Fruit fly (Drosophila melanogaster): ENCODE results near the gene IP3K2.

Gene IP3K2

dm6 chrX:13337454-13337853, 34.0 kb downstream of the IP3K2 start, which contains the start of gene RpS15Aa (continued):
- TF ChIP-seq E2f1 (GFP tag; IDR thresholded peaks at IDR 0.05) (peak; percentile 59), CG7839 (tag; optimal IDR thresholded peaks at IDR 0.05) (peak; percentile 60), NC2α (GFP tag; optimal IDR thresholded peaks at IDR 0.05) (peak; percentile 45), dimm (GFP tag; IDR thresholded peaks at IDR 0.05) (peak; percentile 56), CG10209 (GFP tag; optimal IDR thresholded peaks at IDR 0.05) (peak; percentile 75), HmgZ (tag; optimal IDR thresholded peaks at IDR 0.05) (peak; percentile 57), Bgb (GFP tag; IDR thresholded peaks at IDR 0.05; ENCODE audit: partially characterized antibody) (peak; percentile 67), CG8944 (GFP tag; optimal IDR thresholded peaks at IDR 0.05) (peak; percentile 58), repo (GFP tag; optimal IDR thresholded peaks at IDR 0.05) (peak; percentile 66), Dll (GFP tag; IDR thresholded peaks at IDR 0.05; ENCODE audit: partially characterized antibody) (no peak), Spps (tag; optimal IDR thresholded peaks at IDR 0.05) (peak; percentile 23), knrl (GFP tag; IDR thresholded peaks at IDR 0.05; ENCODE audit: partially characterized antibody) (peak; percentile 65), Lim3 (GFP tag; IDR thresholded peaks at IDR 0.05) (peak; percentile 38; the same call in 1 of the 2 replicates), Meics (GFP tag; optimal IDR thresholded peaks at IDR 0.05) (peak; percentile 86), sna (GFP tag; IDR thresholded peaks at IDR 0.05; ENCODE audit: partially characterized antibody) (no peak), Trl (optimal IDR thresholded peaks at IDR 0.05) (no peak), Trl (GFP tag; optimal IDR thresholded peaks at IDR 0.05) (peak; percentile 88), CG10431 (GFP tag; optimal IDR thresholded peaks at IDR 0.05) (peak; percentile 81), CG10565 (GFP tag; optimal IDR thresholded peaks at IDR 0.05) (peak; percentile 14), cg (GFP tag; optimal IDR thresholded peaks at IDR 0.05) (no peak), kah (GFP tag; optimal IDR thresholded peaks at IDR 0.05) (peak; percentile 49), CG6854 (GFP tag; optimal IDR thresholded peaks at IDR 0.05) (peak; percentile 76), NK7.1 (GFP tag; optimal IDR thresholded peaks at IDR 0.05) (peak; percentile 60), emc (GFP tag; optimal IDR thresholded peaks at IDR 0.05) (peak; percentile 40), Ssrp (tag; optimal IDR thresholded peaks at IDR 0.05) (peak; percentile 22), Six4 (GFP tag; optimal IDR thresholded peaks at IDR 0.05) (peak; percentile 26), prd (optimal IDR thresholded peaks at IDR 0.05) (no peak), prd (GFP tag; IDR thresholded peaks at IDR 0.05) (peak; percentile 67), z (GFP tag; IDR thresholded peaks at IDR 0.05) (peak; percentile 51; the same call in 1 of the 3 replicates), CG9932 (GFP tag; IDR thresholded peaks at IDR 0.05) (peak; percentile 76), CG1647 (GFP tag; optimal IDR thresholded peaks at IDR 0.05) (peak; percentile 62), Opbp (GFP tag; IDR thresholded peaks at IDR 0.05; ENCODE audit: partially characterized antibody) (peak; percentile 76), trem (tag; optimal IDR thresholded peaks at IDR 0.05) (peak; percentile 55), ttk (GFP tag; IDR thresholded peaks at IDR 0.05) (peak; percentile 78), CG18011 (GFP tag; optimal IDR thresholded peaks at IDR 0.05) (peak; percentile 49), klu (GFP tag; IDR thresholded peaks at IDR 0.05) (no peak), CG3281 (GFP tag; optimal IDR thresholded peaks at IDR 0.05) (peak; percentile 81), CG31388 (GFP tag; optimal IDR thresholded peaks at IDR 0.05) (no peak), Mrtf (GFP tag; IDR thresholded peaks at IDR 0.05) (peak; percentile 76; the same call in 2 of the 3 replicates), pfk (GFP tag; optimal IDR thresholded peaks at IDR 0.05) (peak; percentile 68), ro (GFP tag; IDR thresholded peaks at IDR 0.05) (0 out of 2 replicates have a peak, but pooled peaks have one; percentile 17), Sry-δ (GFP tag; optimal IDR thresholded peaks at IDR 0.05) (peak; percentile 76), H15 (GFP tag; IDR thresholded peaks at IDR 0.05) (peak; percentile 78), bowl (GFP tag; IDR thresholded peaks at IDR 0.05) (0 out of 2 replicates have a peak, but pooled peaks have one; percentile 44), gt (GFP tag; IDR thresholded peaks at IDR 0.05) (peak; percentile 49; the same call in 1 of the 2 replicates), CG2678 (tag; optimal IDR thresholded peaks at IDR 0.05) (peak; percentile 51), CG3847 (GFP tag; IDR thresholded peaks at IDR 0.05) (peak; percentile 82), caup (GFP tag; optimal IDR thresholded peaks at IDR 0.05; ENCODE audit: severe bottlenecking) (peak; percentile 90), gcm2 (GFP tag; optimal IDR thresholded peaks at IDR 0.05) (peak; percentile 35), ham (GFP tag; IDR thresholded peaks at IDR 0.05) (no peak), zfh1 (GFP tag; IDR thresholded peaks at IDR 0.05) (peak; percentile 88)

All from whole organism, embryonic.